Fruit fly (Drosophila melanogaster) whole organism, adult: Measurements from ENCODE around the gene CG16815.

Experiments
- CG11617 ChIP-seq: fragments of 200-800 bp; sonication (Bioruptor generic); optimal IDR thresholded peaks from 2 replicates; lab custom pipeline; 2017; ENCODE audit warnings: mild to moderate bottlenecking, missing biosample characterization, missing genetic modification reagents, missing genetic modification characterization
- CG12768 ChIP-seq: fragments of 200-800 bp; sonication (Bioruptor generic); optimal IDR thresholded peaks from 2 replicates; lab custom pipeline; 2017; ENCODE audit warnings: missing biosample characterization, missing genetic modification characterization, mild to moderate bottlenecking, moderate library complexity, missing genetic modification reagents
- CG14711 ChIP-seq: fragments of 200-800 bp; sonication (Bioruptor generic); optimal IDR thresholded peaks from 2 replicates; lab custom pipeline; 2018; ENCODE audit warnings: missing biosample characterization, mild to moderate bottlenecking, missing genetic modification characterization, moderate library complexity
- CG1620 ChIP-seq: fragments of 200-800 bp; sonication (Bioruptor generic); optimal IDR thresholded peaks from 2 replicates; lab custom pipeline; 2016; ENCODE audit warnings: missing biosample characterization, missing genetic modification characterization
- CG33017 ChIP-seq: fragments of 200-800 bp; sonication (Bioruptor generic); optimal IDR thresholded peaks from 2 replicates; lab custom pipeline; 2018; ENCODE audit warnings: missing biosample characterization, mild to moderate bottlenecking, missing genetic modification characterization, moderate library complexity
- CG5204 ChIP-seq: fragments of 200-800 bp; sonication (Bioruptor generic); optimal IDR thresholded peaks from 2 replicates; lab custom pipeline; 2016; ENCODE audit warnings: missing biosample characterization, missing genetic modification characterization
- CG7045 ChIP-seq: fragments of 200-800 bp; sonication (Bioruptor generic); optimal IDR thresholded peaks from 2 replicates; lab custom pipeline; 2017; ENCODE audit warnings: missing biosample characterization, mild to moderate bottlenecking, missing genetic modification characterization
- CG7101 ChIP-seq: fragments of 200-800 bp; sonication (Bioruptor generic); optimal IDR thresholded peaks from 2 replicates; lab custom pipeline; 2018; ENCODE audit warnings: missing biosample characterization, mild to moderate bottlenecking, missing genetic modification characterization, moderate library complexity
- Crg-1 ChIP-seq: fragments of 200-800 bp; sonication (Bioruptor generic); optimal IDR thresholded peaks from 2 replicates; lab custom pipeline; 2016; ENCODE audit warnings: missing biosample characterization, missing genetic modification characterization
- Mnt ChIP-seq: fragments of 200-800 bp; sonication (Bioruptor generic); optimal IDR thresholded peaks from 2 replicates; lab custom pipeline; 2016; ENCODE audit warnings: missing biosample characterization, mild to moderate bottlenecking, missing genetic modification characterization
- cnc ChIP-seq, 2 experiments: fragments of >200 bp; optimal IDR thresholded peaks; 2 replicates each; lab custom pipeline; 2017
- kay ChIP-seq: fragments of 200-800 bp; sonication (Bioruptor generic); peaks from one replicate; lab custom pipeline; 2016; ENCODE audit warnings: missing biosample characterization, missing genetic modification characterization, borderline replicate concordance
- ovo ChIP-seq: fragments of 200-800 bp; sonication (Bioruptor generic); optimal IDR thresholded peaks from 2 replicates; lab custom pipeline; 2016; ENCODE audit warnings: missing biosample characterization, missing genetic modification characterization
- pad ChIP-seq: fragments of 200-800 bp; sonication (Bioruptor generic); optimal IDR thresholded peaks from 3 replicates; lab custom pipeline; 2017; ENCODE audit warnings: missing biosample characterization, missing genetic modification characterization, mild to moderate bottlenecking, moderate library complexity, missing genetic modification reagents

dm6 chr2L:13195822-13196221 lies 33.8 kb upstream of the CG16815 start:
- no peak for TF ChIP-seq Mnt (GFP tag; lab: Kevin White, UChicago)
- TF ChIP-seq CG7101 (tag; lab: Kevin White, UChicago), result no peak
- TF ChIP-seq CG1620 (GFP tag; lab: Kevin White, UChicago), result no peak
- no peak for TF ChIP-seq CG7045 (GFP tag; lab: Kevin White, UChicago)
- no peak for TF ChIP-seq CG14711 (tag; lab: Kevin White, UChicago)
- TF ChIP-seq ovo (GFP tag; lab: Kevin White, UChicago), result no peak
- no peak for TF ChIP-seq CG11617
- TF ChIP-seq CG12768 (GFP tag; lab: Kevin White, UChicago), result no peak
- TF ChIP-seq kay (GFP tag; lab: Kevin White, UChicago), result no peak
- TF ChIP-seq CG5204 (GFP tag; lab: Kevin White, UChicago), result no peak
- no peak for TF ChIP-seq Crg-1 (GFP tag; lab: Kevin White, UChicago)
- no peak for TF ChIP-seq CG33017 (tag; lab: Kevin White, UChicago)
- TF ChIP-seq pad (GFP tag; lab: Kevin White, UChicago), result no peak
- TF ChIP-seq cnc (optimal IDR thresholded peaks at IDR 0.05; lab: Kevin White, UChicago), result no peak
